Fruit fly (Drosophila melanogaster) whole organism, embryonic: Measurements from ENCODE around the gene CG14966.
A peak's percentile ranks its signal among the peaks of the same experiment; 100 is the strongest.

ENCODE experiments used
- Antp ChIP-seq: fragments of 200-800 bp; sonication (Bioruptor generic); optimal IDR thresholded peaks from 3 replicates; lab custom pipeline; 2016; ENCODE audit warnings: missing biosample characterization, missing genetic modification characterization
- Bteb2 ChIP-seq: fragments of 200-800 bp; sonication (Bioruptor generic); optimal IDR thresholded peaks from 2 replicates; lab custom pipeline; 2016; ENCODE audit warnings: missing biosample characterization, missing genetic modification characterization
- CG10321 ChIP-seq: fragments of 200-800 bp; sonication (Bioruptor generic); IDR thresholded peaks from 2 replicates; pipeline ENCODE4 v1.3.6; 2022; ENCODE audit warnings: missing biosample characterization, missing genetic modification characterization
- CG11560 ChIP-seq: fragments of 200-800 bp; sonication (Bioruptor generic); IDR thresholded peaks from 3 replicates; pipeline ENCODE4 v1.3.6; 2022; ENCODE audit warnings: missing biosample characterization, missing genetic modification characterization
- CG13894 ChIP-seq: fragments of 200-800 bp; sonication (Bioruptor generic); optimal IDR thresholded peaks from 3 replicates; lab custom pipeline; 2018; ENCODE audit warnings: missing biosample characterization, mild to moderate bottlenecking, missing genetic modification characterization, moderate library complexity
- CG14050 ChIP-seq: fragments of 200-800 bp; sonication (Bioruptor generic); IDR thresholded peaks from 3 replicates; pipeline ENCODE4 v1.3.6; 2022; ENCODE audit warnings: missing biosample characterization, missing genetic modification characterization
- CG15011 ChIP-seq: fragments of 200-800 bp; sonication (Bioruptor generic); optimal IDR thresholded peaks from 3 replicates; lab custom pipeline; 2018; ENCODE audit warnings: missing biosample characterization, mild to moderate bottlenecking, missing genetic modification characterization
- CG1792 ChIP-seq: fragments of 200-800 bp; sonication (Bioruptor generic); optimal IDR thresholded peaks from 2 replicates; lab custom pipeline; 2016; ENCODE audit warnings: missing biosample characterization, missing genetic modification characterization
- CG18599 ChIP-seq: fragments of 200-800 bp; sonication (Bioruptor generic); optimal IDR thresholded peaks from 3 replicates; lab custom pipeline; 2017; ENCODE audit warnings: missing biosample characterization, missing genetic modification characterization, mild to moderate bottlenecking, moderate library complexity, missing genetic modification reagents
- CG2116 ChIP-seq: fragments of 200-800 bp; sonication (Bioruptor generic); optimal IDR thresholded peaks from 3 replicates; lab custom pipeline; 2018; ENCODE audit warnings: missing biosample characterization, mild to moderate bottlenecking, missing genetic modification characterization
- CG2129 ChIP-seq: fragments of 200-800 bp; sonication (Bioruptor generic); IDR thresholded peaks from 2 replicates; pipeline ENCODE4 v1.3.6; 2022; ENCODE audit warnings: missing biosample characterization, missing genetic modification characterization; ENCODE audit not compliant: partially characterized antibody
- CG32532 ChIP-seq: fragments of 200-800 bp; sonication (Bioruptor generic); IDR thresholded peaks from 2 replicates; pipeline ENCODE4 v1.3.6; 2022; ENCODE audit warnings: missing biosample characterization, missing genetic modification characterization
- CG4424 ChIP-seq: fragments of 200-800 bp; sonication (Bioruptor generic); optimal IDR thresholded peaks from 3 replicates; lab custom pipeline; 2016; ENCODE audit warnings: missing biosample characterization, missing genetic modification characterization
- CG4854 ChIP-seq: fragments of 200-800 bp; sonication (Bioruptor generic); optimal IDR thresholded peaks from 2 replicates; lab custom pipeline; 2016; ENCODE audit warnings: missing biosample characterization, missing genetic modification characterization, inconsistent platforms
- CG6654 ChIP-seq: fragments of 200-800 bp; sonication (Bioruptor generic); optimal IDR thresholded peaks from 2 replicates; lab custom pipeline; 2017; ENCODE audit warnings: missing biosample characterization, mild to moderate bottlenecking, missing genetic modification characterization
- CG7786 ChIP-seq: fragments of 200-800 bp; sonication (Bioruptor generic); optimal IDR thresholded peaks from 2 replicates; lab custom pipeline; 2016; ENCODE audit warnings: missing biosample characterization, missing genetic modification characterization
- CG7963 ChIP-seq: fragments of 200-800 bp; sonication (Bioruptor generic); IDR thresholded peaks from 3 replicates; pipeline ENCODE4 v1.3.6; 2022; ENCODE audit warnings: missing biosample characterization, missing genetic modification characterization; ENCODE audit not compliant: partially characterized antibody
- CG8281 ChIP-seq: fragments of 200-800 bp; sonication (Bioruptor generic); optimal IDR thresholded peaks from 2 replicates; lab custom pipeline; 2018; ENCODE audit warnings: missing biosample characterization, mild to moderate bottlenecking, missing genetic modification characterization, moderate library complexity
- CG8290 ChIP-seq, 3 experiments: fragments of 200-800 bp; sonication (Bioruptor generic); optimal IDR thresholded peaks; 2 replicates each; lab custom pipeline; 2016 to 2019; ENCODE audit warnings: missing biosample characterization in 3 of 3, missing genetic modification characterization in 3 of 3, mild to moderate bottlenecking in 2 of 3, moderate library complexity in 1 of 3
- CG8359 ChIP-seq: fragments of 200-800 bp; sonication (Bioruptor generic); optimal IDR thresholded peaks from 2 replicates; lab custom pipeline; 2017; ENCODE audit warnings: missing biosample characterization, mild to moderate bottlenecking, missing genetic modification characterization, borderline replicate concordance
- CG8388 ChIP-seq: fragments of 200-800 bp; sonication (Bioruptor generic); optimal IDR thresholded peaks from 2 replicates; lab custom pipeline; 2019; ENCODE audit warnings: missing biosample characterization, mild to moderate bottlenecking, missing genetic modification characterization, moderate library complexity
- Chrac-16 ChIP-seq: fragments of 200-800 bp; sonication (Bioruptor generic); optimal IDR thresholded peaks from 3 replicates; lab custom pipeline; 2016; ENCODE audit warnings: missing biosample characterization, missing genetic modification characterization
- CoRest ChIP-seq: fragments of 200-800 bp; sonication (Bioruptor generic); optimal IDR thresholded peaks from 3 replicates; lab custom pipeline; 2018; ENCODE audit warnings: missing biosample characterization, mild to moderate bottlenecking, missing genetic modification characterization, moderate library complexity
- Eip74EF ChIP-seq, 2 experiments: fragments of 200-800 bp in 1 of 2; fragments of >200 bp in 1 of 2; sonication (Bioruptor generic) in 1 of 2; optimal IDR thresholded peaks; 2 replicates each; lab custom pipeline; 2017 to 2019; ENCODE audit warnings: missing biosample characterization in 2 of 2, missing genetic modification characterization in 2 of 2, mild to moderate bottlenecking in 1 of 2, moderate library complexity in 1 of 2
- Elba2 ChIP-seq: fragments of 200-800 bp; sonication (Bioruptor generic); optimal IDR thresholded peaks from 3 replicates; lab custom pipeline; 2016; ENCODE audit warnings: missing biosample characterization, missing genetic modification characterization
- Hmr ChIP-seq: fragments of 200-800 bp; sonication (Bioruptor generic); optimal IDR thresholded peaks from 3 replicates; lab custom pipeline; 2017; ENCODE audit warnings: mild to moderate bottlenecking, missing biosample characterization, missing genetic modification reagents, missing genetic modification characterization
- Hr39 ChIP-seq: fragments of >200 bp; optimal IDR thresholded peaks from 2 replicates; lab custom pipeline; 2017
- Meics ChIP-seq: fragments of 200-800 bp; sonication (Bioruptor generic); optimal IDR thresholded peaks from 2 replicates; lab custom pipeline; 2017; ENCODE audit warnings: missing biosample characterization, mild to moderate bottlenecking, missing genetic modification characterization
- NFAT ChIP-seq: fragments of 200-800 bp; sonication (Bioruptor generic); IDR thresholded peaks from 2 replicates; pipeline ENCODE4 v1.3.6; 2022; ENCODE audit warnings: missing biosample characterization, missing genetic modification characterization
- Six4 ChIP-seq: fragments of 200-800 bp; sonication (Bioruptor generic); optimal IDR thresholded peaks from 2 replicates; lab custom pipeline; 2016; ENCODE audit warnings: missing biosample characterization, missing genetic modification characterization
- Trl ChIP-seq, 3 experiments: fragments of >200 bp in 2 of 3; fragments of 200-800 bp in 1 of 3; sonication (Bioruptor generic) in 1 of 3; optimal IDR thresholded peaks; 2 replicates in 1 of 3; 3 replicates in 2 of 3; lab custom pipeline; 2016 to 2017; ENCODE audit warnings: missing biosample characterization in 1 of 3, missing genetic modification characterization in 1 of 3
- ab ChIP-seq: fragments of 200-800 bp; sonication (Bioruptor generic); optimal IDR thresholded peaks from 2 replicates; lab custom pipeline; 2016; ENCODE audit warnings: missing biosample characterization, missing genetic modification characterization
- ci ChIP-seq: fragments of 200-800 bp; sonication (Bioruptor generic); IDR thresholded peaks from 3 replicates; pipeline ENCODE4 v1.3.6; 2022; ENCODE audit warnings: missing biosample characterization, missing genetic modification characterization
- da ChIP-seq: fragments of 200-800 bp; sonication (Bioruptor generic); optimal IDR thresholded peaks from 2 replicates; lab custom pipeline; 2016; ENCODE audit warnings: missing biosample characterization, missing genetic modification characterization
- dmrt99B ChIP-seq: fragments of 200-800 bp; sonication (Bioruptor generic); optimal IDR thresholded peaks from 2 replicates; lab custom pipeline; 2018; ENCODE audit warnings: missing biosample characterization, mild to moderate bottlenecking, missing genetic modification characterization, moderate library complexity
- dpn ChIP-seq, 2 experiments: fragments of 200-800 bp; sonication (Bioruptor generic); optimal IDR thresholded peaks; 3 replicates each; lab custom pipeline; 2016; ENCODE audit warnings: missing biosample characterization in 2 of 2, missing genetic modification characterization in 2 of 2
- esg ChIP-seq: fragments of 200-800 bp; sonication (Bioruptor generic); conservative IDR thresholded peaks from 2 replicates; pipeline ENCODE4 v1.3.6; 2022; ENCODE audit warnings: missing biosample characterization, missing genetic modification characterization
- hbn ChIP-seq: fragments of 200-800 bp; sonication (Bioruptor generic); IDR thresholded peaks from 2 replicates; pipeline ENCODE4 v1.3.6; 2022; ENCODE audit warnings: missing biosample characterization, missing genetic modification characterization; ENCODE audit not compliant: partially characterized antibody
- hth ChIP-seq: fragments of >200 bp; optimal IDR thresholded peaks from 2 replicates; lab custom pipeline; 2017; ENCODE audit warnings: inconsistent platforms
- kah ChIP-seq: fragments of 200-800 bp; sonication (Bioruptor generic); optimal IDR thresholded peaks from 2 replicates; lab custom pipeline; 2018; ENCODE audit warnings: missing biosample characterization, mild to moderate bottlenecking, missing genetic modification characterization
- maf-S ChIP-seq: fragments of 200-800 bp; sonication (Bioruptor generic); optimal IDR thresholded peaks from 2 replicates; lab custom pipeline; 2016; ENCODE audit warnings: missing biosample characterization, missing genetic modification characterization
- ranshi ChIP-seq: fragments of 200-800 bp; sonication (Bioruptor generic); IDR thresholded peaks from 2 replicates; pipeline ENCODE4 v1.3.6; 2022; ENCODE audit warnings: missing biosample characterization, missing genetic modification characterization
- sisA ChIP-seq: fragments of 200-800 bp; sonication (Bioruptor generic); IDR thresholded peaks from 2 replicates; pipeline ENCODE4 v1.3.6; 2022; ENCODE audit warnings: missing biosample characterization, missing genetic modification characterization
- so ChIP-seq: fragments of 200-800 bp; sonication (Bioruptor generic); IDR thresholded peaks from 3 replicates; pipeline ENCODE4 v1.3.6; 2022; ENCODE audit warnings: missing biosample characterization, missing genetic modification characterization
- stc ChIP-seq: fragments of 200-800 bp; sonication (Bioruptor generic); IDR thresholded peaks from 2 replicates; pipeline ENCODE4 v1.3.6; 2022; ENCODE audit warnings: missing biosample characterization, missing genetic modification characterization
- sug ChIP-seq: fragments of 200-800 bp; optimal IDR thresholded peaks from 2 replicates; lab custom pipeline; 2019; ENCODE audit warnings: missing biosample characterization, mild to moderate bottlenecking, missing genetic modification characterization, moderate library complexity
- tna ChIP-seq: fragments of 200-800 bp; sonication (Bioruptor generic); IDR thresholded peaks from 2 replicates; pipeline ENCODE4 v1.3.6; 2022; ENCODE audit warnings: missing biosample characterization, missing genetic modification characterization; ENCODE audit not compliant: partially characterized antibody
- yki ChIP-seq: fragments of >200 bp; optimal IDR thresholded peaks from 3 replicates; lab custom pipeline; 2018

Gene CG14966

dm6 chr3L:3186364-3186763, 11.1 kb downstream of the CG14966 start, which contains the start of gene CG32284:
Gene CG32284, plus strand, starts transcription at chr3L:3186664.
- TF ChIP-seq ab (GFP tag; lab: Kevin White, UChicago), result no peak
- TF ChIP-seq yki (lab: Kevin White, UChicago), result no peak
- no peak for TF ChIP-seq CG10321 (GFP tag; lab: Robert Waterston, UW)
- no peak for TF ChIP-seq CG7963
- no peak for TF ChIP-seq Hr39 (lab: Kevin White, UChicago)
- TF ChIP-seq ci (GFP tag; lab: Robert Waterston, UW), result no peak
- no peak for TF ChIP-seq Chrac-16 (GFP tag; lab: Kevin White, UChicago)
- no peak for TF ChIP-seq Bteb2
- no peak for TF ChIP-seq sisA (GFP tag; lab: Robert Waterston, UW)
- no peak for TF ChIP-seq CG8359
- TF ChIP-seq Elba2, result no peak
- no peak for TF ChIP-seq tna (GFP tag; lab: Robert Waterston, UW)
- TF ChIP-seq dpn (GFP tag; optimal IDR thresholded peaks at IDR 0.05; lab: Kevin White, UChicago), result no peak
- TF ChIP-seq Hmr (GFP tag; lab: Kevin White, UChicago), result no peak
- no peak for TF ChIP-seq CG14050 (GFP tag; lab: Robert Waterston, UW)

- TF ChIP-seq dpn (GFP tag; optimal IDR thresholded peaks at IDR 0.05; lab: Kevin White, UChicago), result no peak
Observed at dm6 chr3L:3184104-3184503, 13.3 kb downstream of the CG14966 start, which contains the start of gene CG42494. Gene CG42494, plus strand, starts transcription at chr3L:3184404.

- TF ChIP-seq CG4424 (peak; percentile 90), CG13894 (peak; percentile 61), CoRest (tag; lab: Kevin White, UChicago) (no peak), kah (peak; percentile 80), so (peak; percentile 70; the same call in 2 of the 3 replicates), stc (GFP tag; lab: Robert Waterston, UW) (peak; percentile 85), CG2129 (GFP tag; lab: Robert Waterston, UW) (no peak), CG2116 (GFP tag; lab: Kevin White, UChicago) (peak; percentile 48), Eip74EF (GFP tag; optimal IDR thresholded peaks at IDR 0.05; lab: Kevin White, UChicago) (no peak), hbn (GFP tag; lab: Robert Waterston, UW) (no peak), esg (GFP tag; lab: Robert Waterston, UW) (peak; percentile 71), CG6654 (GFP tag; lab: Kevin White, UChicago) (peak; percentile 64), maf-S (GFP tag; lab: Kevin White, UChicago) (peak; percentile 80), CG18599 (GFP tag; lab: Kevin White, UChicago) (peak; percentile 91), ci (GFP tag; lab: Robert Waterston, UW) (peak; percentile 89), Trl (optimal IDR thresholded peaks at IDR 0.05; lab: Kevin White, UChicago) (no peak), Trl (GFP tag; optimal IDR thresholded peaks at IDR 0.05; lab: Kevin White, UChicago) (peak; percentile 89), dmrt99B (tag; lab: Kevin White, UChicago) (no peak), ranshi (peak; percentile 91), Six4 (GFP tag; lab: Kevin White, UChicago) (peak; percentile 82), CG15011 (peak; percentile 81), hth (lab: Kevin White, UChicago) (no peak), CG8281 (tag; lab: Kevin White, UChicago) (peak; percentile 73), CG8290 (GFP tag; optimal IDR thresholded peaks at IDR 0.05; lab: Kevin White, UChicago) (peak; percentile 79), CG8290 (tag; optimal IDR thresholded peaks at IDR 0.05; lab: Kevin White, UChicago) (no peak), CG4854 (GFP tag; lab: Kevin White, UChicago) (peak; percentile 85), Meics (GFP tag; lab: Kevin White, UChicago) (peak; percentile 93), CG11560 (tag; lab: Robert Waterston, UW) (peak; percentile 70; the same call in 2 of the 3 replicates), da (GFP tag; lab: Kevin White, UChicago) (no peak), Antp (GFP tag; lab: Kevin White, UChicago) (peak; percentile 81), NFAT (GFP tag; lab: Robert Waterston, UW) (peak; percentile 86), CG32532 (GFP tag; lab: Robert Waterston, UW) (peak; percentile 89), CG7786 (GFP tag; lab: Kevin White, UChicago) (peak; percentile 60), CG8388 (GFP tag; lab: Kevin White, UChicago) (peak; percentile 84), CG1792 (GFP tag; lab: Kevin White, UChicago) (peak; percentile 58), sug (tag; lab: Kevin White, UChicago) (no peak)
Observed at dm6 chr3L:3179474-3179873, 18.0 kb downstream of the CG14966 start.
